Worm (Caenorhabditis elegans) whole organism, L2 larva: Measurements from ENCODE around the gene ugt-41.

Experiments used
- lsy-2 ChIP-seq, 2 experiments: fragments of 150-350 bp in 1 of 2; sonication (generic microtip) in 1 of 2; optimal IDR thresholded peaks; 2 replicates each; lab custom pipeline; 2014 to 2017; ENCODE audit warnings: missing biosample characterization in 2 of 2, missing genetic modification characterization in 2 of 2
- unc-39 ChIP-seq: fragments of 150-350 bp; optimal IDR thresholded peaks from 2 replicates; lab custom pipeline; 2014; ENCODE audit warnings: missing biosample characterization, missing genetic modification characterization
- unc-62 ChIP-seq: fragments of 150-350 bp; optimal IDR thresholded peaks from 2 replicates; lab custom pipeline; 2014; ENCODE audit warnings: missing biosample characterization, missing genetic modification reagents, missing genetic modification characterization
- ztf-11 ChIP-seq: sonication (generic microtip); optimal IDR thresholded peaks from 2 replicates; lab custom pipeline; 2017; ENCODE audit warnings: missing biosample characterization, missing genetic modification characterization

DNA sequence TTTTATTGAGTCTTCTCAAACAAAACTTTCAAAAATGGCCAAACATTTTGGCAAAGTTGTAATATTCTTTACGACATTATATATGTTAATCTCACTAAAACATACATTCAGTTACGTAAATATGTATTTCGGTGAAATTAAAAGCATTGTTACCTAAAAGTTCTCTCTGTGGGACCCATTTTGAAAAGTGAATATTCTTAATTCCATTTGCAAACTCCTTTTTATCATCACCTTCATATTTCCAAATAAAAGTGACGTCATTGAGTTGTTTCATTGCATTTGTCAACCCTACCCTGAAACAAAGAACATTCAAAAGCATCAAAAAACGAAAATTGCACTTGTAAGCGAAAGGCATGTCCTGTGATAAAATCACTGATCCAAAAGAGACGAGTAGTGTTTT, 23.0 kb downstream of the ugt-41 start:
- TF ChIP-seq unc-62 (no peak), lsy-2 (tag; optimal IDR thresholded peaks at IDR 0.05; lab: Kevin White, UChicago) (no peak), unc-39 (tag; lab: Kevin White, UChicago) (no peak), ztf-11 (no peak)
